Worm (Caenorhabditis elegans): Measurements from ENCODE around the gene F59A2.5.

F59A2.5 gene

ce11 chrIII:3404354-3404913 lies at the start of gene F59A2.5, which contains the start of gene npp-9:
Gene F59A2.5 (plus strand): TSS chrIII:3404863.
Gene npp-9 (minus strand): TSS chrIII:3404479.
- no peak for TF ChIP-seq nhr-232 (tag; optimal IDR thresholded peaks at IDR 0.05)
- no peak for TF ChIP-seq che-1 (tag; optimal IDR thresholded peaks at IDR 0.05)
- no peak for TF ChIP-seq elt-4 (tag; optimal IDR thresholded peaks at IDR 0.05)
- TF ChIP-seq K09A11.1 (tag; optimal IDR thresholded peaks at IDR 0.05; ENCODE audit: insufficient read depth) = no peak
- TF ChIP-seq nfya-1 (tag; optimal IDR thresholded peaks at IDR 0.05) = peak; percentile 15
- no peak for TF ChIP-seq ceh-31 (tag; optimal IDR thresholded peaks at IDR 0.05)
- TF ChIP-seq tbx-2 (tag; optimal IDR thresholded peaks at IDR 0.05) = peak; percentile 8
- no peak for TF ChIP-seq hlh-8 (tag; optimal IDR thresholded peaks at IDR 0.05)
- no peak for TF ChIP-seq T23F11.4 (GFP tag; optimal IDR thresholded peaks at IDR 0.05)
- TF ChIP-seq unc-3 (GFP tag; conservative IDR thresholded peaks at IDR 0.05) = 0 out of 2 replicates have a peak, but pooled peaks have one; percentile 6
- TF ChIP-seq unc-3 (tag; optimal IDR thresholded peaks at IDR 0.05) = no peak
- TF ChIP-seq ama-1 (optimal IDR thresholded peaks at IDR 0.05) = no peak
- TF ChIP-seq mec-3 (tag; optimal IDR thresholded peaks at IDR 0.05; ENCODE audit: borderline replicate concordance) = no peak

ce11 chrIII:3355791-3356190 lies 48.9 kb upstream of the F59A2.5 start:
- peak; percentile 57 for TF ChIP-seq elt-2 (tag; optimal IDR thresholded peaks at IDR 0.05)
- no peak for TF ChIP-seq ceh-18 (tag; optimal IDR thresholded peaks at IDR 0.05)

- TF ChIP-seq sdc-2 (tag; optimal IDR thresholded peaks at IDR 0.05) (no peak), nfya-1 (tag; optimal IDR thresholded peaks at IDR 0.05) (peak; percentile 79), K09A11.1 (tag; optimal IDR thresholded peaks at IDR 0.05; ENCODE audit: insufficient read depth) (no peak), ahr-1 (tag; optimal IDR thresholded peaks at IDR 0.05) (no peak), elt-2 (tag; optimal IDR thresholded peaks at IDR 0.05) (no peak), ets-4 (tag; optimal IDR thresholded peaks at IDR 0.05) (no peak), unc-86 (tag; optimal IDR thresholded peaks at IDR 0.05) (no peak)
Observed at ce11 chrIII:3360067-3360466, 44.6 kb upstream of the F59A2.5 start.

ce11 chrIII:3367772-3368171 lies 36.9 kb upstream of the F59A2.5 start:
- no peak for TF ChIP-seq unc-3 (GFP tag; conservative IDR thresholded peaks at IDR 0.05)
- TF ChIP-seq unc-3 (tag; optimal IDR thresholded peaks at IDR 0.05) = no peak
- TF ChIP-seq pros-1 (tag; optimal IDR thresholded peaks at IDR 0.05) = no peak
- TF ChIP-seq elt-4 (tag; optimal IDR thresholded peaks at IDR 0.05) = no peak
- TF ChIP-seq ceh-22 (tag; optimal IDR thresholded peaks at IDR 0.05) = no peak
- TF ChIP-seq ceh-48 (tag; optimal IDR thresholded peaks at IDR 0.05) = no peak
- no peak for TF ChIP-seq eyg-1 (tag; optimal IDR thresholded peaks at IDR 0.05)
- TF ChIP-seq zip-5 (tag; optimal IDR thresholded peaks at IDR 0.05) = no peak

ce11 chrIII:3370054-3370453 lies 34.6 kb upstream of the F59A2.5 start, which contains the start of gene prk-2:
Gene prk-2 (minus strand): TSS chrIII:3370209.
- TF ChIP-seq ceh-34 (tag; optimal IDR thresholded peaks at IDR 0.05) (no peak), elt-2 (tag; optimal IDR thresholded peaks at IDR 0.05) (peak; percentile 90)

- TF ChIP-seq hlh-8 (tag; optimal IDR thresholded peaks at IDR 0.05) (no peak), elt-2 (tag; optimal IDR thresholded peaks at IDR 0.05) (peak; percentile 53)
Observed at ce11 chrIII:3370770-3371169, 33.9 kb upstream of the F59A2.5 start.

- TF ChIP-seq pax-1 (tag; optimal IDR thresholded peaks at IDR 0.05) (no peak), unc-55 (GFP tag; optimal IDR thresholded peaks at IDR 0.05) (no peak), C38D4.7 (GFP tag; optimal IDR thresholded peaks at IDR 0.05) (no peak), unc-3 (GFP tag; conservative IDR thresholded peaks at IDR 0.05) (no peak), unc-3 (tag; optimal IDR thresholded peaks at IDR 0.05) (no peak)
Observed at ce11 chrIII:3372278-3372677, 32.4 kb upstream of the F59A2.5 start.
